Worm (Caenorhabditis elegans) whole organism, L1 larva: Measurements from ENCODE around the gene Y37D8A.8.
A peak's percentile ranks its signal among the peaks of the same experiment; 100 is the strongest.

ENCODE experiments used
- C04F5.9 ChIP-seq: sonication (generic microtip); optimal IDR thresholded peaks from 2 replicates; lab custom pipeline; 2016; ENCODE audit warnings: missing genetic modification characterization, missing compliant biosample characterization
- C16A3.4 ChIP-seq: fragments of 150-350 bp; optimal IDR thresholded peaks from 2 replicates; lab custom pipeline; 2014; ENCODE audit warnings: missing biosample characterization, missing genetic modification characterization
- C34B4.2 ChIP-seq: sonication (generic microtip); optimal IDR thresholded peaks from 2 replicates; lab custom pipeline; 2017; ENCODE audit warnings: mild to moderate bottlenecking, missing genetic modification characterization, missing compliant biosample characterization
- F16B12.6 ChIP-seq: fragments of 150-350 bp; optimal IDR thresholded peaks from 2 replicates; lab custom pipeline; 2014; ENCODE audit warnings: missing biosample characterization, missing genetic modification characterization
- Y116A8C.19 ChIP-seq: sonication (generic microtip); optimal IDR thresholded peaks from 2 replicates; lab custom pipeline; 2016; ENCODE audit warnings: missing compliant biosample characterization, missing genetic modification characterization, borderline replicate concordance
- aha-1 ChIP-seq: fragments of 150-350 bp; optimal IDR thresholded peaks from 2 replicates; lab custom pipeline; 2014; ENCODE audit warnings: missing biosample characterization, missing genetic modification characterization
- alr-1 ChIP-seq: fragments of 200-800 bp; sonication (Bioruptor generic); optimal IDR thresholded peaks from 2 replicates; lab custom pipeline; 2018; ENCODE audit warnings: borderline replicate concordance, mild to moderate bottlenecking, missing genetic modification characterization, missing compliant biosample characterization
- aly-2 ChIP-seq: fragments of 150-350 bp; optimal IDR thresholded peaks from 2 replicates; lab custom pipeline; 2014; ENCODE audit warnings: missing biosample characterization, missing genetic modification characterization
- ama-1 ChIP-seq: fragments of 150-350 bp; optimal IDR thresholded peaks from 2 replicates; lab custom pipeline; 2014
- ceh-63 ChIP-seq: fragments of 200-800 bp; sonication (Bioruptor generic); optimal IDR thresholded peaks from 2 replicates; lab custom pipeline; 2018; ENCODE audit warnings: mild to moderate bottlenecking, missing genetic modification characterization, missing compliant biosample characterization
- ceh-8 ChIP-seq: fragments of 200-800 bp; sonication (Bioruptor generic); optimal IDR thresholded peaks from 2 replicates; lab custom pipeline; 2018; ENCODE audit warnings: mild to moderate bottlenecking, missing genetic modification characterization, moderate library complexity, missing compliant biosample characterization
- ceh-88 ChIP-seq: fragments of 200-800 bp; sonication (Bioruptor generic); IDR thresholded peaks from 2 replicates; pipeline ENCODE4 v1.3.6; 2022; ENCODE audit warnings: missing genetic modification characterization, missing compliant biosample characterization
- dsc-1 ChIP-seq: sonication (generic microtip); optimal IDR thresholded peaks from 2 replicates; lab custom pipeline; 2016; ENCODE audit warnings: mild to moderate bottlenecking, missing genetic modification characterization, missing compliant biosample characterization
- efl-3 ChIP-seq: fragments of 200-800 bp; sonication (Bioruptor generic); optimal IDR thresholded peaks from 2 replicates; lab custom pipeline; 2018; ENCODE audit warnings: mild to moderate bottlenecking, missing genetic modification characterization, missing compliant biosample characterization
- elt-3 ChIP-seq, 6 experiments: fragments of 150-350 bp in 1 of 6; sonication (generic microtip); optimal IDR thresholded peaks; 2 replicates each; lab custom pipeline; 2017 to 2018; ENCODE audit warnings: missing biosample characterization in 6 of 6, missing genetic modification characterization in 6 of 6, inconsistent platforms in 1 of 6
- fkh-4 ChIP-seq: sonication (generic microtip); optimal IDR thresholded peaks from 2 replicates; lab custom pipeline; 2016; ENCODE audit warnings: missing compliant biosample characterization, missing genetic modification characterization, borderline replicate concordance
- grh-1 ChIP-seq: fragments of 200-800 bp; sonication (Bioruptor generic); IDR thresholded peaks from 2 replicates; pipeline ENCODE4 v1.3.6; 2022; ENCODE audit warnings: missing genetic modification reagents, missing genetic modification characterization, missing compliant biosample characterization
- hpl-2 ChIP-seq: fragments of 150-350 bp; optimal IDR thresholded peaks from 2 replicates; lab custom pipeline; 2014; ENCODE audit warnings: missing biosample characterization, missing genetic modification reagents, missing genetic modification characterization
- irx-1 ChIP-seq: sonication (generic microtip); optimal IDR thresholded peaks from 2 replicates; lab custom pipeline; 2016; ENCODE audit warnings: missing genetic modification characterization, missing compliant biosample characterization
- isw-1 ChIP-seq: fragments of 200-800 bp; sonication (Bioruptor generic); IDR thresholded peaks from 2 replicates; pipeline ENCODE4 v1.3.6; 2022; ENCODE audit warnings: missing genetic modification characterization, missing compliant biosample characterization
- jun-1 ChIP-seq: fragments of 150-350 bp; optimal IDR thresholded peaks from 2 replicates; lab custom pipeline; 2014; ENCODE audit warnings: missing biosample characterization, missing genetic modification reagents, missing genetic modification characterization
- lin-13 ChIP-seq: fragments of 150-350 bp; optimal IDR thresholded peaks from 2 replicates; lab custom pipeline; 2014; ENCODE audit warnings: missing biosample characterization, missing genetic modification reagents, missing genetic modification characterization
- lin-15B ChIP-seq: fragments of 150-350 bp; sonication (generic microtip); optimal IDR thresholded peaks from 3 replicates; lab custom pipeline; 2014; ENCODE audit warnings: missing biosample characterization, missing genetic modification characterization
- lsy-2 ChIP-seq, 2 experiments: fragments of 150-350 bp; optimal IDR thresholded peaks; 2 replicates each; lab custom pipeline; 2014; ENCODE audit warnings: missing biosample characterization in 2 of 2, missing genetic modification characterization in 2 of 2
- mdl-1 ChIP-seq, 2 experiments: fragments of 150-350 bp; optimal IDR thresholded peaks; 2 replicates each; lab custom pipeline; 2014 to 2017; ENCODE audit warnings: missing biosample characterization in 2 of 2, missing genetic modification characterization in 2 of 2, inconsistent platforms in 1 of 2
- mep-1 ChIP-seq: fragments of 150-350 bp; optimal IDR thresholded peaks from 2 replicates; lab custom pipeline; 2014; ENCODE audit warnings: missing biosample characterization, missing genetic modification characterization
- nhr-11 ChIP-seq: fragments of 150-350 bp; optimal IDR thresholded peaks from 2 replicates; lab custom pipeline; 2014; ENCODE audit warnings: missing biosample characterization, missing genetic modification characterization
- nhr-12 ChIP-seq: sonication (generic microtip); optimal IDR thresholded peaks from 2 replicates; lab custom pipeline; 2017; ENCODE audit warnings: missing biosample characterization, missing genetic modification characterization
- nhr-19 ChIP-seq: fragments of 200-800 bp; sonication (Bioruptor generic); conservative IDR thresholded peaks from 2 replicates; pipeline ENCODE4 v1.3.6; 2022; ENCODE audit warnings: missing genetic modification characterization, missing compliant biosample characterization
- nhr-20 ChIP-seq: sonication (generic microtip); optimal IDR thresholded peaks from 2 replicates; lab custom pipeline; 2016; ENCODE audit warnings: mild to moderate bottlenecking, missing genetic modification characterization, missing compliant biosample characterization
- nhr-237 ChIP-seq: fragments of 150-350 bp; optimal IDR thresholded peaks from 2 replicates; lab custom pipeline; 2014; ENCODE audit warnings: missing biosample characterization, missing genetic modification characterization
- nhr-28 ChIP-seq: fragments of 150-350 bp; optimal IDR thresholded peaks from 2 replicates; lab custom pipeline; 2014; ENCODE audit warnings: missing biosample characterization, missing genetic modification characterization
- nhr-47 ChIP-seq: sonication (generic microtip); optimal IDR thresholded peaks from 2 replicates; lab custom pipeline; 2016; ENCODE audit warnings: mild to moderate bottlenecking, missing genetic modification characterization, moderate library complexity, missing compliant biosample characterization
- nhr-71 ChIP-seq: sonication (generic microtip); optimal IDR thresholded peaks from 2 replicates; lab custom pipeline; 2016; ENCODE audit warnings: mild to moderate bottlenecking, missing genetic modification characterization, moderate library complexity, missing compliant biosample characterization
- nhr-76 ChIP-seq: sonication (generic microtip); optimal IDR thresholded peaks from 2 replicates; lab custom pipeline; 2017; ENCODE audit warnings: missing biosample characterization, missing genetic modification characterization
- nhr-77 ChIP-seq: fragments of 150-350 bp; optimal IDR thresholded peaks from 2 replicates; lab custom pipeline; 2014; ENCODE audit warnings: missing biosample characterization, missing genetic modification characterization
- nhr-84 ChIP-seq: sonication (generic microtip); optimal IDR thresholded peaks from 2 replicates; lab custom pipeline; 2017; ENCODE audit warnings: missing biosample characterization, missing genetic modification characterization
- nhr-85 ChIP-seq: sonication (generic microtip); peaks from one replicate; lab custom pipeline; 2016; ENCODE audit warnings: missing genetic modification characterization, inconsistent platforms, missing compliant biosample characterization
- nhr-90 ChIP-seq: sonication (generic microtip); optimal IDR thresholded peaks from 2 replicates; lab custom pipeline; 2016; ENCODE audit warnings: mild to moderate bottlenecking, missing genetic modification characterization, missing compliant biosample characterization; ENCODE audit not compliant: poor library complexity
- pag-3 ChIP-seq: sonication (generic microtip); optimal IDR thresholded peaks from 2 replicates; lab custom pipeline; 2017; ENCODE audit warnings: missing genetic modification characterization, mild to moderate bottlenecking, missing compliant biosample characterization, antibody characterized with exemption, borderline replicate concordance; ENCODE audit not compliant: insufficient read depth
- snpc-4 ChIP-seq: fragments of 150-350 bp; optimal IDR thresholded peaks from 2 replicates; lab custom pipeline; 2014; ENCODE audit warnings: missing biosample characterization, missing genetic modification characterization
- snu-23 ChIP-seq: sonication (generic microtip); optimal IDR thresholded peaks from 2 replicates; lab custom pipeline; 2016; ENCODE audit warnings: missing genetic modification characterization, missing compliant biosample characterization
- swsn-7 ChIP-seq: sonication (generic microtip); optimal IDR thresholded peaks from 2 replicates; lab custom pipeline; 2016; ENCODE audit warnings: missing genetic modification characterization, missing compliant biosample characterization
- tbx-2 ChIP-seq: sonication (generic microtip); optimal IDR thresholded peaks from 2 replicates; lab custom pipeline; 2016; ENCODE audit warnings: missing genetic modification characterization, missing compliant biosample characterization
- tlp-1 ChIP-seq: fragments of 150-350 bp; optimal IDR thresholded peaks from 2 replicates; lab custom pipeline; 2014; ENCODE audit warnings: missing biosample characterization, missing genetic modification characterization
- unc-130 ChIP-seq: fragments of 150-350 bp; optimal IDR thresholded peaks from 2 replicates; lab custom pipeline; 2017; ENCODE audit warnings: missing biosample characterization, missing genetic modification characterization, inconsistent platforms
- unc-30 ChIP-seq: sonication (generic microtip); optimal IDR thresholded peaks from 2 replicates; lab custom pipeline; 2017; ENCODE audit warnings: missing biosample characterization, missing genetic modification characterization
- unc-62 ChIP-seq: fragments of 150-350 bp; optimal IDR thresholded peaks from 2 replicates; lab custom pipeline; 2014; ENCODE audit warnings: missing biosample characterization, missing genetic modification reagents, missing genetic modification characterization
- unc-86 ChIP-seq: sonication (generic microtip); optimal IDR thresholded peaks from 2 replicates; lab custom pipeline; 2016; ENCODE audit warnings: missing genetic modification characterization, missing compliant biosample characterization
- unc-98 ChIP-seq: fragments of 200-800 bp; sonication (Bioruptor generic); IDR thresholded peaks from 2 replicates; pipeline ENCODE4 v1.3.6; 2022; ENCODE audit warnings: missing genetic modification characterization, missing compliant biosample characterization
- vab-15 ChIP-seq: sonication (generic microtip); optimal IDR thresholded peaks from 2 replicates; lab custom pipeline; 2017; ENCODE audit warnings: missing genotype, mild to moderate bottlenecking, missing genetic modification characterization, missing compliant biosample characterization
- zag-1 ChIP-seq: fragments of 150-350 bp; optimal IDR thresholded peaks from 2 replicates; lab custom pipeline; 2014; ENCODE audit warnings: missing biosample characterization, missing genetic modification characterization
- ztf-4 ChIP-seq: fragments of 150-350 bp; optimal IDR thresholded peaks from 2 replicates; lab custom pipeline; 2014; ENCODE audit warnings: missing biosample characterization, missing genetic modification characterization

Y37D8A.8 gene

DNA sequence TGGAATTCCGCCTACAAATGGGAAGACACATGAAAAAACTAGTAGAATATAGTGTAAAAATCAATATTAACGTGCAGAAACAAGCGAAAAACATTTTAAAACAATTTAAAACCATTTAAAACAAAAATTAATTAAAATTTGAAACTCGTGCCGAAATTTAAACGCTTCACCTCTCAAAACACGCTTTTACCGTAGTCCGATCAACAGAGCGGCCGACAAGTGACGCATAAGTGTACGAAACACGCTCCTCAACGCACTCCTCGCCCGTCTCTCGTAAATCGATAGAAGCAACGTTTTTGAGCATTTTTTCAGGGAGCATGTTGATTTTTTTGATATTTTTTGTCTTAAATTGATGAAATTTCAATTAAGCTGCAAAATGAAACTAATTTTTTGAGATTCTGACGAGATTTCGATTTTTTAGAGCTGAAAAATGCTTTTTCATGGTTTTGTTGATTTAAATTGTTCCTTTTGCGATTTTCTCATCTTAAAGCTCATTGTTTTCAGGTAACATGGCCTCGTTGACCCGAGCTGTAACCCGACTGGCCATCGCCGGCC lies 40.3 kb downstream of the Y37D8A.8 start, which contains the start of gene cox-5A (continued):
- TF ChIP-seq snpc-4 (tag; lab: Kevin White, UChicago) (peak; percentile 94), unc-30 (tag; lab: Kevin White, UChicago) (peak; percentile 76), lin-15B (peak; percentile 95), unc-62 (GFP tag; lab: Kevin White, UChicago) (peak; percentile 89), nhr-28 (peak; percentile 52), ceh-63 (GFP tag; lab: Kevin White, UChicago) (peak; percentile 83), unc-86 (tag; lab: Kevin White, UChicago) (peak; percentile 100), nhr-47 (tag; lab: Kevin White, UChicago) (peak; percentile 100), nhr-76 (tag; lab: Kevin White, UChicago) (peak; percentile 67), C16A3.4 (peak; percentile 100), nhr-237 (tag; lab: Kevin White, UChicago) (peak; percentile 97), nhr-90 (tag; lab: Kevin White, UChicago) (peak; percentile 99), elt-3 (tag; optimal IDR thresholded peaks at IDR 0.05; lab: Kevin White, UChicago) (peak in 5 of 6 experiments; percentile 83 to 99 (median 97)), lsy-2 (tag; optimal IDR thresholded peaks at IDR 0.05; lab: Kevin White, UChicago) (peak; percentile 100), nhr-19 (peak; percentile 99), grh-1 (GFP tag; lab: Robert Waterston, UW) (peak; percentile 98), mep-1 (tag; lab: Kevin White, UChicago) (peak; percentile 100), ama-1 (lab: Kevin White, UChicago) (peak; percentile 96), nhr-84 (tag; lab: Kevin White, UChicago) (peak; percentile 77), alr-1 (no peak), lin-13 (GFP tag; lab: Kevin White, UChicago) (peak; percentile 99), jun-1 (peak; percentile 99), unc-130 (tag; lab: Kevin White, UChicago) (peak; percentile 99), zag-1 (peak; percentile 94), tbx-2 (peak; percentile 100), Y116A8C.19 (tag; lab: Kevin White, UChicago) (peak; percentile 76), vab-15 (peak; percentile 96), nhr-11 (tag; lab: Kevin White, UChicago) (peak; percentile 94), nhr-85 (tag; lab: Kevin White, UChicago) (peak; percentile 99), F16B12.6 (tag; lab: Kevin White, UChicago) (peak; percentile 81), nhr-12 (tag; lab: Kevin White, UChicago) (peak; percentile 61), swsn-7 (tag; lab: Kevin White, UChicago) (peak; percentile 100), nhr-77 (tag; lab: Kevin White, UChicago) (peak; percentile 98), dsc-1 (tag; lab: Kevin White, UChicago) (peak; percentile 100), C34B4.2 (tag; lab: Kevin White, UChicago) (peak; percentile 95), fkh-4 (peak; percentile 95), nhr-71 (tag; lab: Kevin White, UChicago) (peak; percentile 100), ceh-8 (GFP tag; lab: Kevin White, UChicago) (peak; percentile 99), ceh-88 (GFP tag; lab: Robert Waterston, UW) (peak; percentile 98), isw-1 (GFP tag; lab: Robert Waterston, UW) (peak; percentile 99), irx-1 (tag; lab: Kevin White, UChicago) (peak; percentile 99), aha-1 (peak; percentile 96), nhr-20 (peak; percentile 100), aly-2 (tag; lab: Kevin White, UChicago) (peak; percentile 98), snu-23 (GFP tag; lab: Kevin White, UChicago) (peak; percentile 100), ztf-4 (peak; percentile 99), pag-3 (tag; lab: Kevin White, UChicago) (peak; percentile 79), mdl-1 (tag; optimal IDR thresholded peaks at IDR 0.05; lab: Kevin White, UChicago) (peak; percentile 64 to 96), unc-98 (peak; percentile 92), tlp-1 (tag; lab: Kevin White, UChicago) (no peak), hpl-2 (GFP tag; lab: Kevin White, UChicago) (peak; percentile 93), C04F5.9 (peak; percentile 96), efl-3 (GFP tag; lab: Kevin White, UChicago) (peak; percentile 93)
